Worm (Caenorhabditis elegans): ENCODE data around the gene F42A9.11.

Gene F42A9.11

ce11 chrIV:8653592-8653991 lies 26.2 kb downstream of the F42A9.11 start, which contains the start of gene C49C8.5:
Gene C49C8.5 (minus strand): TSS chrIV:8653664.
- TF ChIP-seq ref-1 (GFP tag; conservative IDR thresholded peaks at IDR 0.05) (no peak), tab-1 (GFP tag; IDR thresholded peaks at IDR 0.05) (no peak), cog-1 (tag; optimal IDR thresholded peaks at IDR 0.05) (no peak), ztf-29 (GFP tag; IDR thresholded peaks at IDR 0.05) (no peak), flt-1 (GFP tag; IDR thresholded peaks at IDR 0.05) (no peak), klf-2 (GFP tag; conservative IDR thresholded peaks at IDR 0.05) (no peak), ztf-23 (GFP tag; IDR thresholded peaks at IDR 0.05) (no peak), T22C8.4 (GFP tag; IDR thresholded peaks at IDR 0.05) (no peak), med-1 (GFP tag; optimal IDR thresholded peaks at IDR 0.05; ENCODE audit: insufficient read depth) (no peak)

ce11 chrIV:8654115-8654628 lies 26.7 kb downstream of the F42A9.11 start, which contains the start of gene C49C8.1:
Gene C49C8.1 (plus strand): TSS chrIV:8654578.
- TF ChIP-seq klf-2 (GFP tag; conservative IDR thresholded peaks at IDR 0.05) (no peak), ztf-29 (GFP tag; IDR thresholded peaks at IDR 0.05) (no peak), flt-1 (GFP tag; IDR thresholded peaks at IDR 0.05) (no peak), T22C8.4 (GFP tag; IDR thresholded peaks at IDR 0.05) (no peak), ztf-23 (GFP tag; IDR thresholded peaks at IDR 0.05) (no peak), cog-1 (tag; optimal IDR thresholded peaks at IDR 0.05) (no peak), ref-1 (GFP tag; conservative IDR thresholded peaks at IDR 0.05) (no peak), med-1 (GFP tag; optimal IDR thresholded peaks at IDR 0.05; ENCODE audit: insufficient read depth) (no peak), tab-1 (GFP tag; IDR thresholded peaks at IDR 0.05) (no peak)

- TF ChIP-seq med-1 (GFP tag; optimal IDR thresholded peaks at IDR 0.05; ENCODE audit: insufficient read depth) (no peak), ztf-23 (GFP tag; IDR thresholded peaks at IDR 0.05) (no peak), ztf-29 (GFP tag; IDR thresholded peaks at IDR 0.05) (no peak), klf-2 (GFP tag; conservative IDR thresholded peaks at IDR 0.05) (no peak), tab-1 (GFP tag; IDR thresholded peaks at IDR 0.05) (no peak), flt-1 (GFP tag; IDR thresholded peaks at IDR 0.05) (no peak), ref-1 (GFP tag; conservative IDR thresholded peaks at IDR 0.05) (no peak), T22C8.4 (GFP tag; IDR thresholded peaks at IDR 0.05) (no peak), cog-1 (tag; optimal IDR thresholded peaks at IDR 0.05) (no peak)
Measured at ce11 chrIV:8658122-8658521, 30.7 kb downstream of the F42A9.11 start, which contains the start of gene C49C8.6. Gene C49C8.6 (minus strand): TSS chrIV:8658222.

- no peak for TF ChIP-seq ztf-23 (GFP tag; IDR thresholded peaks at IDR 0.05)
- TF ChIP-seq T22C8.4 (GFP tag; IDR thresholded peaks at IDR 0.05): no peak
- TF ChIP-seq flt-1 (GFP tag; IDR thresholded peaks at IDR 0.05): no peak
- no peak for TF ChIP-seq klf-2 (GFP tag; conservative IDR thresholded peaks at IDR 0.05)
- no peak for TF ChIP-seq cog-1 (tag; optimal IDR thresholded peaks at IDR 0.05)
- TF ChIP-seq tab-1 (GFP tag; IDR thresholded peaks at IDR 0.05): no peak
- no peak for TF ChIP-seq ztf-29 (GFP tag; IDR thresholded peaks at IDR 0.05)
- no peak for TF ChIP-seq ref-1 (GFP tag; conservative IDR thresholded peaks at IDR 0.05)
- no peak for TF ChIP-seq med-1 (GFP tag; optimal IDR thresholded peaks at IDR 0.05; ENCODE audit: insufficient read depth)
Measured at ce11 chrIV:8665778-8666177, 38.3 kb downstream of the F42A9.11 start.

ce11 chrIV:8668635-8669034 lies 41.2 kb downstream of the F42A9.11 start, which contains the start of gene cdh-5:
Gene cdh-5 (plus strand): TSS chrIV:8668935.
- TF ChIP-seq ref-1 (GFP tag; conservative IDR thresholded peaks at IDR 0.05): no peak
- no peak for TF ChIP-seq flt-1 (GFP tag; IDR thresholded peaks at IDR 0.05)
- TF ChIP-seq T22C8.4 (GFP tag; IDR thresholded peaks at IDR 0.05): no peak
- no peak for TF ChIP-seq tab-1 (GFP tag; IDR thresholded peaks at IDR 0.05)
- TF ChIP-seq ztf-29 (GFP tag; IDR thresholded peaks at IDR 0.05): no peak
- no peak for TF ChIP-seq ztf-23 (GFP tag; IDR thresholded peaks at IDR 0.05)
- TF ChIP-seq klf-2 (GFP tag; conservative IDR thresholded peaks at IDR 0.05): no peak
- no peak for TF ChIP-seq cog-1 (tag; optimal IDR thresholded peaks at IDR 0.05)
- no peak for TF ChIP-seq med-1 (GFP tag; optimal IDR thresholded peaks at IDR 0.05; ENCODE audit: insufficient read depth)

ce11 chrIV:8673733-8674375 lies 46.4 kb downstream of the F42A9.11 start:
- no peak for TF ChIP-seq klf-2 (GFP tag; conservative IDR thresholded peaks at IDR 0.05)
- no peak for TF ChIP-seq T22C8.4 (GFP tag; IDR thresholded peaks at IDR 0.05)
- no peak for TF ChIP-seq ztf-23 (GFP tag; IDR thresholded peaks at IDR 0.05)
- TF ChIP-seq flt-1 (GFP tag; IDR thresholded peaks at IDR 0.05): no peak
- TF ChIP-seq cog-1 (tag; optimal IDR thresholded peaks at IDR 0.05): no peak
- no peak for TF ChIP-seq tab-1 (GFP tag; IDR thresholded peaks at IDR 0.05)
- TF ChIP-seq med-1 (GFP tag; optimal IDR thresholded peaks at IDR 0.05; ENCODE audit: insufficient read depth): no peak

- TF ChIP-seq ztf-29 (GFP tag; IDR thresholded peaks at IDR 0.05): no peak
- no peak for TF ChIP-seq klf-2 (GFP tag; conservative IDR thresholded peaks at IDR 0.05)
- TF ChIP-seq T22C8.4 (GFP tag; IDR thresholded peaks at IDR 0.05): no peak
- TF ChIP-seq flt-1 (GFP tag; IDR thresholded peaks at IDR 0.05): no peak
- no peak for TF ChIP-seq med-1 (GFP tag; optimal IDR thresholded peaks at IDR 0.05; ENCODE audit: insufficient read depth)
- no peak for TF ChIP-seq cog-1 (tag; optimal IDR thresholded peaks at IDR 0.05)
- TF ChIP-seq tab-1 (GFP tag; IDR thresholded peaks at IDR 0.05): no peak
- no peak for TF ChIP-seq ref-1 (GFP tag; conservative IDR thresholded peaks at IDR 0.05)
- no peak for TF ChIP-seq ztf-23 (GFP tag; IDR thresholded peaks at IDR 0.05)
Measured at ce11 chrIV:8677303-8677702, 49.9 kb downstream of the F42A9.11 start, which contains the start of gene F08B4.8. Gene F08B4.8 (plus strand): TSS chrIV:8677603.
